Fruit fly (Drosophila melanogaster) whole organism, embryonic: ENCODE measurements around the gene ab.

Source experiments
- Atf3 ChIP-seq: fragments of 200-800 bp; sonication (Bioruptor generic); optimal IDR thresholded peaks from 3 replicates; lab custom pipeline; 2016; ENCODE audit warnings: missing biosample characterization, missing genetic modification characterization
- Awh ChIP-seq: fragments of 200-800 bp; sonication (Bioruptor generic); IDR thresholded peaks from 2 replicates; pipeline ENCODE4, ENCODE4 v1.3.6; 2022; ENCODE audit warnings: missing biosample characterization, missing genetic modification characterization
- CG10274 ChIP-seq: fragments of 200-800 bp; sonication (Bioruptor generic); optimal IDR thresholded peaks from 3 replicates; lab custom pipeline; 2017; ENCODE audit warnings: missing biosample characterization, mild to moderate bottlenecking, missing genetic modification characterization
- CG11504 ChIP-seq: fragments of 200-800 bp; sonication (Bioruptor generic); optimal IDR thresholded peaks from 3 replicates; lab custom pipeline; 2019; ENCODE audit warnings: missing biosample characterization, mild to moderate bottlenecking, missing genetic modification characterization, moderate library complexity
- CG1233 ChIP-seq: fragments of 200-800 bp; sonication (Bioruptor generic); optimal IDR thresholded peaks from 4 replicates; lab custom pipeline; 2018; ENCODE audit warnings: missing biosample characterization, mild to moderate bottlenecking, missing genetic modification characterization
- CG13123 ChIP-seq: fragments of 200-800 bp; sonication (Bioruptor generic); optimal IDR thresholded peaks from 2 replicates; lab custom pipeline; 2016; ENCODE audit warnings: missing biosample characterization, missing genetic modification characterization
- CG13287 ChIP-seq: fragments of 200-800 bp; sonication (Bioruptor generic); IDR thresholded peaks from 2 replicates; pipeline ENCODE4 v1.3.6; 2022; ENCODE audit warnings: missing biosample characterization, missing genetic modification characterization; ENCODE audit not compliant: partially characterized antibody
- CG1602 ChIP-seq: fragments of 200-800 bp; sonication (Bioruptor generic); optimal IDR thresholded peaks from 3 replicates; lab custom pipeline; 2016; ENCODE audit warnings: missing biosample characterization, missing genetic modification characterization
- CG18262 ChIP-seq: fragments of 200-800 bp; optimal IDR thresholded peaks from 3 replicates; lab custom pipeline; 2019; ENCODE audit warnings: missing biosample characterization, mild to moderate bottlenecking, missing genetic modification characterization, moderate library complexity
- CG32767 ChIP-seq: fragments of 200-800 bp; sonication (Bioruptor generic); IDR thresholded peaks from 2 replicates; pipeline ENCODE4 v1.3.6; 2022; ENCODE audit warnings: missing biosample characterization, missing genetic modification characterization
- CG4360 ChIP-seq: fragments of 200-800 bp; sonication (Bioruptor generic); IDR thresholded peaks from 2 replicates; pipeline ENCODE4 v1.3.6; 2022; ENCODE audit warnings: missing biosample characterization, missing genetic modification characterization
- CG43689 ChIP-seq: fragments of 200-800 bp; sonication (Bioruptor generic); IDR thresholded peaks from 2 replicates; pipeline ENCODE4 v1.3.6; 2022; ENCODE audit warnings: missing biosample characterization, missing genetic modification characterization
- CoRest ChIP-seq: fragments of 200-800 bp; sonication (Bioruptor generic); optimal IDR thresholded peaks from 3 replicates; lab custom pipeline; 2018; ENCODE audit warnings: missing biosample characterization, mild to moderate bottlenecking, missing genetic modification characterization, moderate library complexity
- Drgx ChIP-seq: fragments of 200-800 bp; sonication (Bioruptor generic); IDR thresholded peaks from 2 replicates; pipeline ENCODE4 v1.3.6; 2022; ENCODE audit warnings: missing biosample characterization, missing genetic modification characterization
- Fer2 ChIP-seq: fragments of 200-800 bp; sonication (Bioruptor generic); optimal IDR thresholded peaks from 2 replicates; lab custom pipeline; 2018; ENCODE audit warnings: missing biosample characterization, mild to moderate bottlenecking, missing genetic modification characterization, moderate library complexity
- H2.0 ChIP-seq: fragments of 200-800 bp; sonication (Bioruptor generic); IDR thresholded peaks from 2 replicates; pipeline ENCODE4 v1.3.6; 2022; ENCODE audit warnings: missing biosample characterization, missing genetic modification characterization
- Med ChIP-seq: fragments of 200-800 bp; sonication (Bioruptor generic); peaks from one replicate; lab custom pipeline; 2016; ENCODE audit warnings: missing biosample characterization, missing genetic modification characterization, mild to moderate bottlenecking, inconsistent platforms, moderate library complexity
- Mrtf ChIP-seq: fragments of 200-800 bp; sonication (Bioruptor generic); IDR thresholded peaks from 3 replicates; pipeline ENCODE4 v1.3.6; 2022; ENCODE audit warnings: missing biosample characterization, missing genetic modification characterization
- NC2α ChIP-seq: fragments of 200-800 bp; sonication (Bioruptor generic); optimal IDR thresholded peaks from 2 replicates; lab custom pipeline; 2016; ENCODE audit warnings: missing biosample characterization, missing genetic modification characterization
- Opbp ChIP-seq: fragments of 200-800 bp; sonication (Bioruptor generic); IDR thresholded peaks from 3 replicates; pipeline ENCODE4 v1.3.6; 2022; ENCODE audit warnings: missing biosample characterization, missing genetic modification characterization; ENCODE audit not compliant: partially characterized antibody
- Six4 ChIP-seq: fragments of 200-800 bp; sonication (Bioruptor generic); optimal IDR thresholded peaks from 2 replicates; lab custom pipeline; 2016; ENCODE audit warnings: missing biosample characterization, missing genetic modification characterization
- cg ChIP-seq: fragments of 200-800 bp; sonication (Bioruptor generic); optimal IDR thresholded peaks from 3 replicates; lab custom pipeline; 2019; ENCODE audit warnings: missing biosample characterization, mild to moderate bottlenecking, missing genetic modification characterization, moderate library complexity
- ci ChIP-seq: fragments of 200-800 bp; sonication (Bioruptor generic); IDR thresholded peaks from 3 replicates; pipeline ENCODE4 v1.3.6; 2022; ENCODE audit warnings: missing biosample characterization, missing genetic modification characterization
- corto ChIP-seq: fragments of 200-800 bp; sonication (Bioruptor generic); optimal IDR thresholded peaks from 2 replicates; lab custom pipeline; 2016; ENCODE audit warnings: missing biosample characterization, mild to moderate bottlenecking, missing genetic modification characterization, moderate library complexity
- disco-r ChIP-seq: fragments of 200-800 bp; sonication (Bioruptor generic); optimal IDR thresholded peaks from 2 replicates; lab custom pipeline; 2016; ENCODE audit warnings: missing biosample characterization, missing genetic modification characterization
- ewg ChIP-seq: fragments of 200-800 bp; sonication (Bioruptor generic); optimal IDR thresholded peaks from 3 replicates; lab custom pipeline; 2017; ENCODE audit warnings: mild to moderate bottlenecking, missing biosample characterization, missing genetic modification reagents, missing genetic modification characterization
- ftz-f1 ChIP-seq: fragments of 200-800 bp; sonication (Bioruptor generic); optimal IDR thresholded peaks from 2 replicates; lab custom pipeline; 2016; ENCODE audit warnings: missing biosample characterization, missing genetic modification characterization
- ind ChIP-seq: fragments of 200-800 bp; sonication (Bioruptor generic); optimal IDR thresholded peaks from 3 replicates; lab custom pipeline; 2016; ENCODE audit warnings: missing biosample characterization, missing genetic modification characterization
- lola ChIP-seq, 3 experiments: fragments of >200 bp in 2 of 3; fragments of 200-800 bp in 1 of 3; sonication (Bioruptor generic) in 1 of 3; optimal IDR thresholded peaks; 2 replicates each; lab custom pipeline; 2017 to 2019; ENCODE audit warnings: missing biosample characterization in 3 of 3, missing genetic modification characterization in 3 of 3, mild to moderate bottlenecking in 1 of 3, moderate library complexity in 1 of 3
- lov ChIP-seq, 2 experiments: fragments of 200-800 bp in 1 of 2; fragments of >200 bp in 1 of 2; sonication (Bioruptor generic) in 1 of 2; IDR thresholded peaks in 1 of 2; optimal IDR thresholded peaks in 1 of 2; 2 replicates in 1 of 2; 3 replicates in 1 of 2; pipeline versions ENCODE4 v1.3.6 to Lab custom; 2017 to 2022; ENCODE audit warnings: missing biosample characterization in 1 of 2, missing genetic modification characterization in 1 of 2
- mld ChIP-seq: fragments of 200-800 bp; sonication (Bioruptor generic); IDR thresholded peaks from 3 replicates; pipeline ENCODE4 v1.3.6; 2022; ENCODE audit warnings: missing biosample characterization, missing genetic modification characterization; ENCODE audit not compliant: partially characterized antibody
- nom ChIP-seq: fragments of 200-800 bp; sonication (Bioruptor generic); optimal IDR thresholded peaks from 2 replicates; lab custom pipeline; 2017; ENCODE audit warnings: missing biosample characterization, missing genetic modification characterization, mild to moderate bottlenecking, moderate library complexity, missing genetic modification reagents
- sens ChIP-seq: fragments of 200-800 bp; sonication (Bioruptor generic); peaks from one replicate; lab custom pipeline; 2016; ENCODE audit warnings: missing biosample characterization, missing genetic modification characterization
- seq ChIP-seq: fragments of 200-800 bp; sonication (Bioruptor generic); IDR thresholded peaks from 2 replicates; pipeline ENCODE4 v1.3.6; 2022; ENCODE audit warnings: missing biosample characterization, missing genetic modification characterization
- trem ChIP-seq: fragments of 200-800 bp; optimal IDR thresholded peaks from 3 replicates; lab custom pipeline; 2019; ENCODE audit warnings: missing biosample characterization, mild to moderate bottlenecking, missing genetic modification characterization, moderate library complexity
- yki ChIP-seq: fragments of >200 bp; optimal IDR thresholded peaks from 3 replicates; lab custom pipeline; 2018

ab gene

dm6 chr2L:11171615-11172356 lies 38.7 kb upstream of the ab start, which contains the start of gene Vm32E (continued):
- TF ChIP-seq Six4 (GFP tag; lab: Kevin White, UChicago) (no peak), ind (GFP tag; lab: Kevin White, UChicago) (no peak), ci (no peak), CG1233 (GFP tag; lab: Kevin White, UChicago) (no peak), CG10274 (GFP tag; lab: Kevin White, UChicago) (no peak), CG11504 (tag; lab: Kevin White, UChicago) (peak; percentile 62), Atf3 (GFP tag; lab: Kevin White, UChicago) (no peak), seq (GFP tag; lab: Robert Waterston, UW) (no peak), CG13287 (peak; percentile 39; the same call in 1 of the 2 replicates), Awh (GFP tag; lab: Robert Waterston, UW) (no peak), CoRest (tag; lab: Kevin White, UChicago) (no peak), ftz-f1 (GFP tag; lab: Kevin White, UChicago) (peak; percentile 76), CG32767 (GFP tag; lab: Robert Waterston, UW) (no peak), lola (GFP tag; optimal IDR thresholded peaks at IDR 0.05; lab: Kevin White, UChicago) (no peak), CG18262 (no peak), Fer2 (no peak), Opbp (GFP tag; lab: Robert Waterston, UW) (0 out of 3 replicates have a peak, but pooled peaks have one; percentile 24), CG43689 (GFP tag; lab: Robert Waterston, UW) (no peak), CG1602 (GFP tag; lab: Kevin White, UChicago) (no peak), disco-r (no peak), yki (lab: Kevin White, UChicago) (no peak), trem (tag; lab: Kevin White, UChicago) (peak; percentile 25), Mrtf (no peak)

- TF ChIP-seq nom (GFP tag; lab: Kevin White, UChicago) (peak; percentile 41), Med (GFP tag; lab: Kevin White, UChicago) (no peak), sens (peak; percentile 11), CG4360 (GFP tag; lab: Robert Waterston, UW) (peak; percentile 57; the same call in 1 of the 2 replicates), lov (optimal IDR thresholded peaks at IDR 0.05; lab: Kevin White, UChicago) (no peak), lov (GFP tag; IDR thresholded peaks at IDR 0.05; lab: Robert Waterston, UW) (0 out of 3 replicates have a peak, but pooled peaks have one; percentile 21), ewg (GFP tag; lab: Kevin White, UChicago) (peak; percentile 9), mld (GFP tag; lab: Robert Waterston, UW) (0 out of 3 replicates have a peak, but pooled peaks have one; percentile 6), H2.0 (GFP tag; lab: Robert Waterston, UW) (no peak), cg (peak; percentile 2), CG13123 (GFP tag; lab: Kevin White, UChicago) (no peak), Drgx (GFP tag; lab: Robert Waterston, UW) (peak; percentile 44), NC2α (GFP tag; lab: Kevin White, UChicago) (no peak), corto (GFP tag; lab: Kevin White, UChicago) (peak; percentile 8)
Observed at dm6 chr2L:11175393-11176258, 34.9 kb upstream of the ab start.
